Worm (Caenorhabditis elegans): ENCODE measurements around the gene F10G7.5.

DNA sequence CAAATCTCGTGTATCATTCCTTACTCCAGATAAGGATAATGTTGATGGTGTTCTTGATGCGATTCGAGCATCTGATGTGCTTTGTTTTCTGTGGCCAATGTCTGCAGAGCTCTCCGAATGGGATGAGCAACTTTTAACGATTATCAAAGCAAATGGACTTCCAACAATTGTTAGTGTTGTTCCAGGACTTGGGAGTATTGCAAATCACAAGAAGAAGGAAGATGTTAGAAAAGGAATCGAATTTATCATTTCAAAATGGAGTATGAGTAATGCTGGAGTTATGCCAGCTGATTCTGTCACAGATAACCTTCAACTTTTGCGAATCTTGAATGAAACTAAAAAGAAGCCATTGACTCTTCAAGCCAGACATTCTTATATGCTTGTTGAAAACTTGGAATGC is 17.6 kb downstream of the F10G7.5 start:
- TF ChIP-seq ama-1 (optimal IDR thresholded peaks at IDR 0.05): no peak
- no peak for TF ChIP-seq unc-42 (tag; optimal IDR thresholded peaks at IDR 0.05)
- TF ChIP-seq lin-11 (tag; optimal IDR thresholded peaks at IDR 0.05): no peak
- TF ChIP-seq fax-1 (tag; optimal IDR thresholded peaks at IDR 0.05): no peak
- TF ChIP-seq dmd-4 (tag; optimal IDR thresholded peaks at IDR 0.05; ENCODE audit: borderline replicate concordance): no peak
- no peak for TF ChIP-seq pha-2 (tag; optimal IDR thresholded peaks at IDR 0.05)
- TF ChIP-seq hlh-6 (tag; optimal IDR thresholded peaks at IDR 0.05): no peak
- TF ChIP-seq K09A11.1 (tag; optimal IDR thresholded peaks at IDR 0.05; ENCODE audit: insufficient read depth): no peak
- TF ChIP-seq dve-1 (tag; optimal IDR thresholded peaks at IDR 0.05): no peak
